Worm (Caenorhabditis elegans) whole organism, midembryonic: Measurements from ENCODE around the gene C27A2.12.

Source experiments
- flt-1 ChIP-seq: fragments of 200-800 bp; sonication (Bioruptor generic); IDR thresholded peaks from 2 replicates; pipeline ENCODE4 v1.3.6; 2022; ENCODE audit warnings: missing genetic modification characterization, missing compliant biosample characterization
- ztf-23 ChIP-seq: fragments of 200-800 bp; sonication (Bioruptor generic); IDR thresholded peaks from 2 replicates; pipeline ENCODE4 v1.3.6; 2022; ENCODE audit warnings: missing genetic modification reagents, missing genetic modification characterization, missing compliant biosample characterization

ce11 chrII:5011978-5012377 is 46.0 kb downstream of the C27A2.12 start, which contains the start of gene F59A6.12:
- TF ChIP-seq flt-1 (no peak), ztf-23 (no peak)
